Worm (Caenorhabditis elegans): ENCODE data around the gene ttbk-4.

ce11 chrIV:10116765-10117164 is 41.8 kb upstream of the ttbk-4 start:
- TF ChIP-seq flt-1 (GFP tag; IDR thresholded peaks at IDR 0.05), result no peak
- no peak for TF ChIP-seq ztf-23 (GFP tag; IDR thresholded peaks at IDR 0.05)

Measured in whole organism, midembryonic.